Fruit fly (Drosophila melanogaster) whole organism, pupa: ENCODE data around the gene cpo.

Experiments
- CG12605 ChIP-seq: fragments of 200-800 bp; sonication (Bioruptor generic); IDR thresholded peaks from 2 replicates; pipeline ENCODE4 v1.3.6; 2022; ENCODE audit warnings: missing biosample characterization, missing genetic modification characterization
- CG13204 ChIP-seq: fragments of 200-800 bp; sonication (Bioruptor generic); optimal IDR thresholded peaks from 2 replicates; lab custom pipeline; 2018; ENCODE audit warnings: missing biosample characterization, mild to moderate bottlenecking, missing genetic modification characterization, moderate library complexity
- CG14655 ChIP-seq: fragments of 200-800 bp; sonication (Bioruptor generic); optimal IDR thresholded peaks from 3 replicates; lab custom pipeline; 2017; ENCODE audit warnings: mild to moderate bottlenecking, missing biosample characterization, missing genetic modification reagents, missing genetic modification characterization
- CG15710 ChIP-seq: fragments of 200-800 bp; sonication (Bioruptor generic); optimal IDR thresholded peaks from 2 replicates; lab custom pipeline; 2018; ENCODE audit warnings: missing biosample characterization, mild to moderate bottlenecking, missing genetic modification characterization, moderate library complexity
- CG17806 ChIP-seq: fragments of 200-800 bp; sonication (Bioruptor generic); optimal IDR thresholded peaks from 2 replicates; lab custom pipeline; 2018; ENCODE audit warnings: missing biosample characterization, mild to moderate bottlenecking, missing genetic modification characterization, moderate library complexity
- CG32121 ChIP-seq: fragments of 200-800 bp; sonication (Bioruptor generic); IDR thresholded peaks from 2 replicates; pipeline ENCODE4 v1.3.6; 2022; ENCODE audit warnings: missing biosample characterization, missing genetic modification characterization
- CG8159 ChIP-seq: fragments of 200-800 bp; sonication (Bioruptor generic); optimal IDR thresholded peaks from 3 replicates; lab custom pipeline; 2018; ENCODE audit warnings: missing biosample characterization, mild to moderate bottlenecking, missing genetic modification characterization, moderate library complexity
- D1 ChIP-seq: fragments of 200-800 bp; sonication (Bioruptor generic); optimal IDR thresholded peaks from 2 replicates; lab custom pipeline; 2018; ENCODE audit warnings: missing biosample characterization, mild to moderate bottlenecking, missing genetic modification characterization, moderate library complexity
- EcR ChIP-seq: fragments of 200-800 bp; sonication (Bioruptor generic); optimal IDR thresholded peaks from 3 replicates; lab custom pipeline; 2019; ENCODE audit warnings: missing biosample characterization, missing genetic modification characterization, mild to moderate bottlenecking, moderate library complexity, missing genetic modification reagents
- Ets98B ChIP-seq: fragments of 200-800 bp; sonication (Bioruptor generic); IDR thresholded peaks from 2 replicates; pipeline ENCODE4 v1.3.6; 2022; ENCODE audit warnings: missing biosample characterization, missing genetic modification characterization
- Pif1A ChIP-seq: fragments of 200-800 bp; sonication (Bioruptor generic); optimal IDR thresholded peaks from 3 replicates; lab custom pipeline; 2016; ENCODE audit warnings: missing biosample characterization, missing genetic modification characterization
- Snoo ChIP-seq: fragments of 200-800 bp; sonication (Bioruptor generic); optimal IDR thresholded peaks from 3 replicates; lab custom pipeline; 2017; ENCODE audit warnings: missing biosample characterization, mild to moderate bottlenecking, missing genetic modification characterization, inconsistent platforms

DNA sequence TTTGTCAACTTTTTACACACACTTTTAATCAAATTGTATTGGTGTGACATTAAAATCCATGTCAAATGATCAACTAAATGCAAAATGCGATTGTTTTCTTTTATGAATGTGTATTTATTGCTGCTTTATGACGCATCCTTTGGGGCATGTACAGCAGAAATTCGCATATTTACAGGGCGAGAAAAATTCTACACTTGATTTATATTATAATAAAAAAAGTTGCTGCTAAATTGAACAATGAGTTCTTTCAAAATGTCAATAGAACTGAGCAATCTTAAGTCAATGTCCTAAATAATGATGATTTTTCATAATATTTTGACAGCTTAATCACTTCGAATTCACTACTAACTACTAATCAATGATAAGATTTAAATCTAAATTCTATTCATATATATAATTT lies 8.6 kb upstream of the cpo start, which contains the start of gene CG43445:
- TF ChIP-seq CG8159 (tag; lab: Kevin White, UChicago) (no peak), CG14655 (no peak), CG17806 (tag; lab: Kevin White, UChicago) (no peak), D1 (no peak), Ets98B (GFP tag; lab: Robert Waterston, UW) (no peak), CG13204 (GFP tag; lab: Kevin White, UChicago) (no peak), Pif1A (no peak), CG12605 (no peak), Snoo (tag; lab: Kevin White, UChicago) (no peak), CG15710 (tag; lab: Kevin White, UChicago) (no peak), EcR (GFP tag; lab: Kevin White, UChicago) (no peak), CG32121 (GFP tag; lab: Robert Waterston, UW) (no peak)
